Worm (Caenorhabditis elegans) whole organism, mixed stage, embryonic: Measurements from ENCODE around the gene F25D1.5.

ENCODE experiments used
- M03D4.4 ChIP-seq: sonication (generic microtip); optimal IDR thresholded peaks from 2 replicates; lab custom pipeline; 2017; ENCODE audit warnings: mild to moderate bottlenecking, missing genetic modification characterization, missing compliant biosample characterization
- bed-3 ChIP-seq: fragments of 200-800 bp; sonication (Bioruptor generic); optimal IDR thresholded peaks from 3 replicates; lab custom pipeline; 2018; ENCODE audit warnings: mild to moderate bottlenecking, missing genetic modification characterization, moderate library complexity, missing compliant biosample characterization
- blmp-1 ChIP-seq: fragments of 150-350 bp; optimal IDR thresholded peaks from 2 replicates; lab custom pipeline; 2014; ENCODE audit warnings: missing biosample characterization, missing genetic modification characterization
- ceh-39 ChIP-seq: fragments of 150-350 bp; optimal IDR thresholded peaks from 2 replicates; lab custom pipeline; 2014; ENCODE audit warnings: missing biosample characterization, missing genetic modification characterization
- ceh-83 ChIP-seq: fragments of 200-800 bp; sonication (Bioruptor generic); optimal IDR thresholded peaks from 2 replicates; lab custom pipeline; 2018; ENCODE audit warnings: mild to moderate bottlenecking, missing genetic modification characterization, missing compliant biosample characterization
- ces-1 ChIP-seq: fragments of 150-350 bp; optimal IDR thresholded peaks from 2 replicates; lab custom pipeline; 2014; ENCODE audit warnings: missing biosample characterization, missing genetic modification reagents, missing genetic modification characterization
- cnd-1 ChIP-seq: fragments of 200-800 bp; sonication (Bioruptor generic); optimal IDR thresholded peaks from 2 replicates; lab custom pipeline; 2018; ENCODE audit warnings: mild to moderate bottlenecking, missing genetic modification characterization, missing compliant biosample characterization
- elt-1 ChIP-seq: sonication (generic microtip); optimal IDR thresholded peaks from 2 replicates; lab custom pipeline; 2017; ENCODE audit warnings: missing genetic modification characterization, mild to moderate bottlenecking, missing compliant biosample characterization, antibody characterized with exemption, moderate library complexity, borderline replicate concordance; ENCODE audit not compliant: insufficient read depth
- flh-1 ChIP-seq: fragments of 200-800 bp; sonication (Bioruptor generic); optimal IDR thresholded peaks from 2 replicates; lab custom pipeline; 2018; ENCODE audit warnings: mild to moderate bottlenecking, missing genetic modification characterization, moderate library complexity, missing compliant biosample characterization
- hlh-1 ChIP-seq: fragments of 150-350 bp; optimal IDR thresholded peaks from 2 replicates; lab custom pipeline; 2014; ENCODE audit warnings: missing biosample characterization, missing genetic modification reagents, missing genetic modification characterization
- lin-13 ChIP-seq: fragments of 150-350 bp; optimal IDR thresholded peaks from 2 replicates; lab custom pipeline; 2014; ENCODE audit warnings: missing biosample characterization, missing genetic modification characterization
- lin-32 ChIP-seq: fragments of 200-800 bp; sonication (Bioruptor generic); optimal IDR thresholded peaks from 2 replicates; lab custom pipeline; 2018; ENCODE audit warnings: mild to moderate bottlenecking, missing genetic modification characterization, missing compliant biosample characterization
- lsy-2 ChIP-seq: fragments of 150-350 bp; optimal IDR thresholded peaks from 2 replicates; lab custom pipeline; 2014; ENCODE audit warnings: missing biosample characterization, missing genetic modification characterization
- mab-5 ChIP-seq: fragments of 150-350 bp; optimal IDR thresholded peaks from 2 replicates; lab custom pipeline; 2014; ENCODE audit warnings: missing biosample characterization, missing genetic modification characterization
- mep-1 ChIP-seq: fragments of 150-350 bp; optimal IDR thresholded peaks from 2 replicates; lab custom pipeline; 2017; ENCODE audit warnings: missing biosample characterization, missing genetic modification reagents, missing genetic modification characterization, inconsistent platforms
- mls-2 ChIP-seq: sonication (generic microtip); optimal IDR thresholded peaks from 2 replicates; lab custom pipeline; 2016; ENCODE audit warnings: mild to moderate bottlenecking, missing genetic modification characterization, moderate library complexity, missing compliant biosample characterization
- nhr-12 ChIP-seq: fragments of 150-350 bp; optimal IDR thresholded peaks from 2 replicates; lab custom pipeline; 2014; ENCODE audit warnings: missing biosample characterization, missing genetic modification characterization
- nhr-2 ChIP-seq: fragments of 150-350 bp; optimal IDR thresholded peaks from 2 replicates; lab custom pipeline; 2014; ENCODE audit warnings: missing biosample characterization, missing genetic modification characterization
- nhr-237 ChIP-seq: fragments of 150-350 bp; optimal IDR thresholded peaks from 2 replicates; lab custom pipeline; 2014; ENCODE audit warnings: missing biosample characterization, missing genetic modification characterization
- nhr-28 ChIP-seq: fragments of 150-350 bp; optimal IDR thresholded peaks from 2 replicates; lab custom pipeline; 2014; ENCODE audit warnings: missing biosample characterization, missing genetic modification characterization
- pha-4 ChIP-seq: fragments of 150-350 bp; optimal IDR thresholded peaks from 2 replicates; lab custom pipeline; 2018; ENCODE audit warnings: missing biosample characterization, missing genetic modification reagents, missing genetic modification characterization
- sem-2 ChIP-seq: fragments of 200-800 bp; sonication (Bioruptor generic); optimal IDR thresholded peaks from 2 replicates; lab custom pipeline; 2018; ENCODE audit warnings: mild to moderate bottlenecking, missing genetic modification characterization, missing compliant biosample characterization
- snpc-4 ChIP-seq: fragments of 150-350 bp; optimal IDR thresholded peaks from 2 replicates; lab custom pipeline; 2014; ENCODE audit warnings: missing biosample characterization, missing genetic modification characterization
- sptf-1 ChIP-seq: sonication (generic microtip); optimal IDR thresholded peaks from 2 replicates; lab custom pipeline; 2017; ENCODE audit warnings: mild to moderate bottlenecking, missing genetic modification characterization, moderate library complexity, missing compliant biosample characterization
- tbx-8 ChIP-seq: fragments of 200-800 bp; sonication (Bioruptor generic); optimal IDR thresholded peaks from 2 replicates; lab custom pipeline; 2018; ENCODE audit warnings: mild to moderate bottlenecking, missing genetic modification characterization, moderate library complexity, missing compliant biosample characterization
- unc-120 ChIP-seq: sonication (generic microtip); optimal IDR thresholded peaks from 2 replicates; lab custom pipeline; 2017; ENCODE audit warnings: missing genetic modification characterization, missing compliant biosample characterization; ENCODE audit not compliant: poor library complexity, severe bottlenecking
- unc-39 ChIP-seq: fragments of 150-350 bp; optimal IDR thresholded peaks from 2 replicates; lab custom pipeline; 2014; ENCODE audit warnings: missing biosample characterization, missing genetic modification characterization
- unc-62 ChIP-seq: fragments of 150-350 bp; optimal IDR thresholded peaks from 2 replicates; lab custom pipeline; 2014; ENCODE audit warnings: missing biosample characterization, missing genetic modification reagents, missing genetic modification characterization
- ztf-11 ChIP-seq: fragments of 150-350 bp; optimal IDR thresholded peaks from 2 replicates; lab custom pipeline; 2014; ENCODE audit warnings: missing biosample characterization, missing genetic modification characterization

F25D1.5 gene

ce11 chrV:10536095-10536691 lies 10.4 kb downstream of the F25D1.5 start, which contains the start of gene ppm-1.A:
Gene ppm-1.A, minus strand, starts transcription at chrV:10536388.
- TF ChIP-seq ces-1 (GFP tag; lab: Kevin White, UChicago), result no peak
- TF ChIP-seq blmp-1, result no peak
- no peak for TF ChIP-seq cnd-1
- no peak for TF ChIP-seq sptf-1 (tag; lab: Kevin White, UChicago)
- TF ChIP-seq unc-62 (GFP tag; lab: Kevin White, UChicago), result no peak
- no peak for TF ChIP-seq sem-2
- no peak for TF ChIP-seq pha-4
- TF ChIP-seq ztf-11 (tag; lab: Kevin White, UChicago), result no peak
- TF ChIP-seq flh-1, result no peak
- no peak for TF ChIP-seq nhr-12 (tag; lab: Kevin White, UChicago)
- TF ChIP-seq elt-1, result no peak
- TF ChIP-seq mls-2 (tag; lab: Kevin White, UChicago), result no peak
- no peak for TF ChIP-seq tbx-8 (GFP tag; lab: Kevin White, UChicago)
- no peak for TF ChIP-seq M03D4.4
- TF ChIP-seq snpc-4, result no peak

DNA sequence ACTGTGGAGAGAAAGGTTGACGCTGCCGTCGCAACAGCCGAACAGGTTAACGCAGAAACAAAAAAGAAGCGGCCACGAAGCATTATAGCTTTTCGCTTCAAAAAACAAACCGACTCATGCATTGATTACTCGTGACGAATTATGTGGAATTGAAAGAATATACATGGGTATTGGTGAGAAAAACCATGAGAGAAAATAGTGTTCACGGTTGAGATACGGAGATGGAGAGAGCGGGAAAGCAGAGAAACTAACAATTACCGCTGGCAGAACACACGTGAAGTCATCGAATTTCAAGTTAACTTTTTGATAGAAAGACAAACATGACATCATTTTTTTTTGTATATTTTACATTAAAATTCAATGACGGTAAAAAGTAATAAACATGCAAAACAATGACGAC lies 11.3 kb downstream of the F25D1.5 start:
- no peak for TF ChIP-seq ces-1 (GFP tag; lab: Kevin White, UChicago)
- TF ChIP-seq sptf-1 (tag; lab: Kevin White, UChicago), result peak; percentile 6

DNA sequence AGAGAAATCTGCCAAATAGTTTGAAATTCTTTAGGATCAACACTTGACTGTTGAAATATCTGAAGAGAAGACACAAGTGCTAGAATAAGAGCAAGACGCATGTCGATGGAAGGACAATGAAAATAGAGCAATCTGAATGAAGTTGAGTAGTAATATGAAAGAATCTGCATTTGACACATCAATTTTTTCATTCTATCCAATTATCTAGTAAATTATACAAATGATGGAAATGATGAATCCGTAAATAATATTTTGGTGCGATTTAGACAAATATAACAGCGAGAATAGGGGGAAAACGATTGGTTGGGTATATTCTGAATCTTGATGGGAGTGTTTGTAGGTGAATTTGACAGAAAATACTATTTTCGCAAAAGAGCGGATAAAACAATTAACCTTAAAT lies 13.9 kb downstream of the F25D1.5 start, which contains the start of gene txt-10:
txt-10 (minus strand) TSS at position 101 of the 400 bp plus-strand sequence.
- TF ChIP-seq tbx-8 (GFP tag; lab: Kevin White, UChicago), result no peak
- no peak for TF ChIP-seq unc-62 (GFP tag; lab: Kevin White, UChicago)
- TF ChIP-seq elt-1, result no peak
- no peak for TF ChIP-seq sem-2
- no peak for TF ChIP-seq ztf-11 (tag; lab: Kevin White, UChicago)

ce11 chrV:10529600-10529999 lies 17.0 kb downstream of the F25D1.5 start:
- TF ChIP-seq pha-4 (no peak), ztf-11 (tag; lab: Kevin White, UChicago) (no peak), ceh-83 (no peak), elt-1 (no peak), ces-1 (GFP tag; lab: Kevin White, UChicago) (no peak), nhr-2 (tag; lab: Kevin White, UChicago) (no peak), mls-2 (tag; lab: Kevin White, UChicago) (no peak)

- TF ChIP-seq unc-39, result no peak
- TF ChIP-seq flh-1, result no peak
- TF ChIP-seq lin-13 (tag; lab: Kevin White, UChicago), result no peak
- TF ChIP-seq ceh-39 (tag; lab: Kevin White, UChicago), result no peak
- no peak for TF ChIP-seq ces-1 (GFP tag; lab: Kevin White, UChicago)
- TF ChIP-seq bed-3 (GFP tag; lab: Kevin White, UChicago), result no peak
- TF ChIP-seq hlh-1 (tag; lab: Kevin White, UChicago), result no peak
- no peak for TF ChIP-seq mab-5 (tag; lab: Kevin White, UChicago)
- TF ChIP-seq nhr-12 (tag; lab: Kevin White, UChicago), result no peak
- TF ChIP-seq lin-32 (GFP tag; lab: Kevin White, UChicago), result no peak
- no peak for TF ChIP-seq M03D4.4
Observed at ce11 chrV:10528500-10528899, 18.1 kb downstream of the F25D1.5 start, which contains the start of gene F25D1.3. Gene F25D1.3, plus strand, starts transcription at chrV:10528724.

- no peak for TF ChIP-seq ces-1 (GFP tag; lab: Kevin White, UChicago)
- TF ChIP-seq snpc-4, result no peak
- TF ChIP-seq unc-120 (tag; lab: Kevin White, UChicago), result peak; percentile 46
- TF ChIP-seq lsy-2 (tag; lab: Kevin White, UChicago), result peak; percentile 25
- TF ChIP-seq ceh-39 (tag; lab: Kevin White, UChicago), result no peak
- peak; percentile 2 for TF ChIP-seq mep-1
- TF ChIP-seq sem-2, result no peak
- no peak for TF ChIP-seq nhr-2 (tag; lab: Kevin White, UChicago)
- no peak for TF ChIP-seq nhr-237 (tag; lab: Kevin White, UChicago)
- no peak for TF ChIP-seq nhr-28 (tag; lab: Kevin White, UChicago)
- TF ChIP-seq M03D4.4, result no peak
Observed at ce11 chrV:10525902-10526301, 20.7 kb downstream of the F25D1.5 start, which contains the start of the genes C35A5.8 and hda-11. Gene C35A5.8, minus strand, starts transcription at chrV:10525908. Gene hda-11, plus strand, starts transcription at chrV:10526184.
